Fruit fly (Drosophila melanogaster) whole organism, embryonic: Measurements from ENCODE around the gene CG11790.

Experiments
- Atf3 ChIP-seq: fragments of 200-800 bp; sonication (Bioruptor generic); optimal IDR thresholded peaks from 3 replicates; lab custom pipeline; 2016; ENCODE audit warnings: missing biosample characterization, missing genetic modification characterization
- Blimp-1 ChIP-seq: fragments of 200-800 bp; sonication (Bioruptor generic); optimal IDR thresholded peaks from 3 replicates; lab custom pipeline; 2018; ENCODE audit warnings: missing biosample characterization, missing genetic modification characterization, mild to moderate bottlenecking, moderate library complexity, missing genetic modification reagents
- CG10565 ChIP-seq: fragments of 200-800 bp; sonication (Bioruptor generic); optimal IDR thresholded peaks from 3 replicates; lab custom pipeline; 2016; ENCODE audit warnings: missing biosample characterization, mild to moderate bottlenecking, missing genetic modification characterization
- CG14014 ChIP-seq: fragments of 200-800 bp; sonication (Bioruptor generic); IDR thresholded peaks from 2 replicates; pipeline ENCODE4 v1.3.6; 2022; ENCODE audit warnings: missing biosample characterization, missing genetic modification characterization
- CG14710 ChIP-seq: fragments of 200-800 bp; sonication (Bioruptor generic); optimal IDR thresholded peaks from 3 replicates; lab custom pipeline; 2019; ENCODE audit warnings: missing biosample characterization, mild to moderate bottlenecking, missing genetic modification characterization, moderate library complexity
- CG15269 ChIP-seq: fragments of 200-800 bp; sonication (Bioruptor generic); optimal IDR thresholded peaks from 2 replicates; lab custom pipeline; 2018; ENCODE audit warnings: missing biosample characterization, mild to moderate bottlenecking, missing genetic modification characterization, moderate library complexity
- CG15696 ChIP-seq: fragments of 200-800 bp; sonication (Bioruptor generic); optimal IDR thresholded peaks from 2 replicates; lab custom pipeline; 2019; ENCODE audit warnings: missing biosample characterization, mild to moderate bottlenecking, missing genetic modification characterization, moderate library complexity
- CG16813 ChIP-seq: fragments of 200-800 bp; sonication (Bioruptor generic); IDR thresholded peaks from 3 replicates; pipeline ENCODE4 v1.3.6; 2022; ENCODE audit warnings: missing biosample characterization, missing genetic modification characterization; ENCODE audit not compliant: partially characterized antibody
- CG16863 ChIP-seq: fragments of 200-800 bp; sonication (Bioruptor generic); optimal IDR thresholded peaks from 3 replicates; lab custom pipeline; 2016; ENCODE audit warnings: missing biosample characterization, missing genetic modification characterization
- CG17186 ChIP-seq: fragments of 200-800 bp; sonication (Bioruptor generic); optimal IDR thresholded peaks from 3 replicates; lab custom pipeline; 2017; ENCODE audit warnings: missing biosample characterization, missing genetic modification reagents, missing genetic modification characterization
- CG18476 ChIP-seq: fragments of 200-800 bp; sonication (Bioruptor generic); optimal IDR thresholded peaks from 2 replicates; lab custom pipeline; 2016; ENCODE audit warnings: missing biosample characterization, mild to moderate bottlenecking, missing genetic modification characterization
- CG2199 ChIP-seq: fragments of 200-800 bp; sonication (Bioruptor generic); IDR thresholded peaks from 3 replicates; pipeline ENCODE4 v1.3.6; 2022; ENCODE audit warnings: missing biosample characterization, missing genetic modification characterization
- CG2678 ChIP-seq: fragments of 200-800 bp; sonication (Bioruptor generic); optimal IDR thresholded peaks from 3 replicates; lab custom pipeline; 2019; ENCODE audit warnings: missing biosample characterization, mild to moderate bottlenecking, missing genetic modification characterization, moderate library complexity
- CG31365 ChIP-seq: fragments of 200-800 bp; sonication (Bioruptor generic); optimal IDR thresholded peaks from 2 replicates; lab custom pipeline; 2018; ENCODE audit warnings: missing biosample characterization, mild to moderate bottlenecking, missing genetic modification characterization
- CG8388 ChIP-seq: fragments of 200-800 bp; sonication (Bioruptor generic); optimal IDR thresholded peaks from 2 replicates; lab custom pipeline; 2019; ENCODE audit warnings: missing biosample characterization, mild to moderate bottlenecking, missing genetic modification characterization, moderate library complexity
- CG9437 ChIP-seq: fragments of 200-800 bp; sonication (Bioruptor generic); optimal IDR thresholded peaks from 2 replicates; lab custom pipeline; 2018; ENCODE audit warnings: missing biosample characterization, mild to moderate bottlenecking, missing genetic modification characterization
- CoRest ChIP-seq: fragments of 200-800 bp; sonication (Bioruptor generic); optimal IDR thresholded peaks from 3 replicates; lab custom pipeline; 2018; ENCODE audit warnings: missing biosample characterization, mild to moderate bottlenecking, missing genetic modification characterization, moderate library complexity
- Eip74EF ChIP-seq, 2 experiments: fragments of 200-800 bp in 1 of 2; fragments of >200 bp in 1 of 2; sonication (Bioruptor generic) in 1 of 2; optimal IDR thresholded peaks; 2 replicates each; lab custom pipeline; 2017 to 2019; ENCODE audit warnings: missing biosample characterization in 2 of 2, missing genetic modification characterization in 2 of 2, mild to moderate bottlenecking in 1 of 2, moderate library complexity in 1 of 2
- Ets97D ChIP-seq: fragments of 200-800 bp; sonication (Bioruptor generic); optimal IDR thresholded peaks from 3 replicates; lab custom pipeline; 2016; ENCODE audit warnings: missing biosample characterization, missing genetic modification characterization
- GATAe ChIP-seq: fragments of 200-800 bp; sonication (Bioruptor generic); conservative IDR thresholded peaks from 2 replicates; pipeline ENCODE4 v1.3.6; 2022; ENCODE audit warnings: missing biosample characterization, missing genetic modification characterization
- Gug ChIP-seq: fragments of 200-800 bp; sonication (Bioruptor generic); IDR thresholded peaks from 4 replicates; pipeline ENCODE4 v1.3.6; 2022; ENCODE audit warnings: missing biosample characterization, missing genetic modification characterization
- Hand ChIP-seq: fragments of 200-800 bp; sonication (Bioruptor generic); optimal IDR thresholded peaks from 2 replicates; lab custom pipeline; 2017; ENCODE audit warnings: mild to moderate bottlenecking, missing biosample characterization, missing genetic modification reagents, missing genetic modification characterization
- HmgD ChIP-seq: fragments of 200-800 bp; sonication (Bioruptor generic); optimal IDR thresholded peaks from 3 replicates; lab custom pipeline; 2016; ENCODE audit warnings: missing biosample characterization, missing genetic modification characterization
- Hmr ChIP-seq: fragments of 200-800 bp; sonication (Bioruptor generic); optimal IDR thresholded peaks from 3 replicates; lab custom pipeline; 2017; ENCODE audit warnings: mild to moderate bottlenecking, missing biosample characterization, missing genetic modification reagents, missing genetic modification characterization
- Neu2 ChIP-seq: fragments of 200-800 bp; sonication (Bioruptor generic); optimal IDR thresholded peaks from 3 replicates; lab custom pipeline; 2016; ENCODE audit warnings: missing biosample characterization, missing genetic modification characterization, borderline replicate concordance
- NfI ChIP-seq: fragments of 200-800 bp; sonication (Bioruptor generic); optimal IDR thresholded peaks from 3 replicates; lab custom pipeline; 2018; ENCODE audit warnings: missing biosample characterization, mild to moderate bottlenecking, missing genetic modification characterization, moderate library complexity
- PHDP ChIP-seq: fragments of 200-800 bp; sonication (Bioruptor generic); optimal IDR thresholded peaks from 3 replicates; lab custom pipeline; 2018; ENCODE audit warnings: missing biosample characterization, mild to moderate bottlenecking, missing genetic modification characterization, moderate library complexity
- Ptx1 ChIP-seq: fragments of 200-800 bp; sonication (Bioruptor generic); IDR thresholded peaks from 2 replicates; pipeline ENCODE4 v1.3.6; 2022; ENCODE audit warnings: missing biosample characterization, missing genetic modification characterization
- Tbp ChIP-seq: fragments of >200 bp; optimal IDR thresholded peaks from 2 replicates; lab custom pipeline; 2018; ENCODE audit warnings: missing biosample characterization, missing genetic modification characterization
- bab2 ChIP-seq: fragments of 200-800 bp; sonication (Bioruptor generic); optimal IDR thresholded peaks from 2 replicates; lab custom pipeline; 2016; ENCODE audit warnings: missing biosample characterization, missing genetic modification characterization
- bcd ChIP-seq: fragments of 200-800 bp; sonication (Bioruptor generic); optimal IDR thresholded peaks from 2 replicates; lab custom pipeline; 2017; ENCODE audit warnings: missing biosample characterization, mild to moderate bottlenecking, missing genetic modification characterization
- cato ChIP-seq: fragments of 200-800 bp; sonication (Bioruptor generic); optimal IDR thresholded peaks from 2 replicates; lab custom pipeline; 2016; ENCODE audit warnings: missing biosample characterization, missing genetic modification characterization, borderline replicate concordance
- caup ChIP-seq: fragments of 200-800 bp; sonication (Bioruptor generic); optimal IDR thresholded peaks from 3 replicates; lab custom pipeline; 2017; ENCODE audit warnings: missing biosample characterization, mild to moderate bottlenecking, missing genetic modification characterization, moderate library complexity; ENCODE audit not compliant: severe bottlenecking
- da ChIP-seq: fragments of 200-800 bp; sonication (Bioruptor generic); optimal IDR thresholded peaks from 2 replicates; lab custom pipeline; 2016; ENCODE audit warnings: missing biosample characterization, missing genetic modification characterization
- gfzf ChIP-seq: fragments of 200-800 bp; sonication (Bioruptor generic); optimal IDR thresholded peaks from 2 replicates; lab custom pipeline; 2016; ENCODE audit warnings: missing biosample characterization, mild to moderate bottlenecking, missing genetic modification characterization, moderate library complexity
- her ChIP-seq: fragments of 200-800 bp; sonication (Bioruptor generic); optimal IDR thresholded peaks from 2 replicates; lab custom pipeline; 2016; ENCODE audit warnings: missing biosample characterization, missing genetic modification characterization
- insv ChIP-seq, 2 experiments: fragments of 200-800 bp; sonication (Bioruptor generic); optimal IDR thresholded peaks; 3 replicates each; lab custom pipeline; 2016 to 2018; ENCODE audit warnings: missing biosample characterization in 2 of 2, missing genetic modification characterization in 2 of 2
- jumu ChIP-seq: fragments of 200-800 bp; sonication (Bioruptor generic); optimal IDR thresholded peaks from 3 replicates; lab custom pipeline; 2016; ENCODE audit warnings: missing biosample characterization, missing genetic modification characterization
- kay ChIP-seq: fragments of 200-800 bp; sonication (Bioruptor generic); optimal IDR thresholded peaks from 2 replicates; lab custom pipeline; 2016; ENCODE audit warnings: missing biosample characterization, missing genetic modification characterization
- kni ChIP-seq: fragments of 200-800 bp; sonication (Bioruptor generic); optimal IDR thresholded peaks from 3 replicates; lab custom pipeline; 2017; ENCODE audit warnings: mild to moderate bottlenecking, missing biosample characterization, missing genetic modification reagents, missing genetic modification characterization
- onecut ChIP-seq: fragments of 200-800 bp; sonication (Bioruptor generic); IDR thresholded peaks from 2 replicates; pipeline ENCODE4 v1.3.6; 2022; ENCODE audit warnings: missing biosample characterization, missing genetic modification characterization
- pho ChIP-seq: fragments of 200-800 bp; sonication (Bioruptor generic); optimal IDR thresholded peaks from 2 replicates; lab custom pipeline; 2016; ENCODE audit warnings: missing biosample characterization, missing genetic modification characterization
- phol ChIP-seq: fragments of 200-800 bp; sonication (Bioruptor generic); optimal IDR thresholded peaks from 3 replicates; lab custom pipeline; 2018; ENCODE audit warnings: missing biosample characterization, mild to moderate bottlenecking, missing genetic modification characterization, moderate library complexity
- pzg ChIP-seq: fragments of 200-800 bp; sonication (Bioruptor generic); optimal IDR thresholded peaks from 3 replicates; lab custom pipeline; 2018; ENCODE audit warnings: missing biosample characterization, mild to moderate bottlenecking, missing genetic modification characterization, moderate library complexity
- sc ChIP-seq, 3 experiments: fragments of >200 bp in 2 of 3; fragments of 200-800 bp in 1 of 3; sonication (Bioruptor generic) in 1 of 3; optimal IDR thresholded peaks; 2 replicates in 2 of 3; 3 replicates in 1 of 3; lab custom pipeline; 2017; ENCODE audit warnings: mild to moderate bottlenecking in 1 of 3, missing biosample characterization in 1 of 3, missing genetic modification characterization in 1 of 3, missing genetic modification reagents in 1 of 3
- slbo ChIP-seq: fragments of 200-800 bp; sonication (Bioruptor generic); IDR thresholded peaks from 2 replicates; pipeline ENCODE4 v1.3.6; 2022; ENCODE audit warnings: missing biosample characterization, missing genetic modification characterization
- tll ChIP-seq, 2 experiments: fragments of 200-800 bp in 1 of 2; fragments of >200 bp in 1 of 2; sonication (Bioruptor generic) in 1 of 2; optimal IDR thresholded peaks; 2 replicates each; lab custom pipeline; 2017 to 2019; ENCODE audit warnings: missing biosample characterization in 2 of 2, missing genetic modification characterization in 2 of 2, mild to moderate bottlenecking in 1 of 2, moderate library complexity in 1 of 2

Gene CG11790

dm6 chr3R:25049742-25050517 is 2.4 kb downstream of the CG11790 start (continued):
- TF ChIP-seq tll (GFP tag; optimal IDR thresholded peaks at IDR 0.05; lab: Kevin White, UChicago) (peak in 1 of 2 experiments; percentile 47), pzg (GFP tag; lab: Kevin White, UChicago) (peak; percentile 32), Hmr (GFP tag; lab: Kevin White, UChicago) (peak; percentile 67), Ets97D (GFP tag; lab: Kevin White, UChicago) (no peak), CG2678 (no peak), Ptx1 (no peak), pho (GFP tag; lab: Kevin White, UChicago) (no peak), CG18476 (GFP tag; lab: Kevin White, UChicago) (no peak), CG2199 (no peak), kni (GFP tag; lab: Kevin White, UChicago) (peak; percentile 70), onecut (peak; percentile 46; the same call in 1 of the 2 replicates), Atf3 (peak; percentile 35), CG16813 (GFP tag; lab: Robert Waterston, UW) (no peak), slbo (no peak), kay (GFP tag; lab: Kevin White, UChicago) (peak; percentile 93), Eip74EF (GFP tag; optimal IDR thresholded peaks at IDR 0.05; lab: Kevin White, UChicago) (peak in 1 of 2 experiments; percentile 35), sc (optimal IDR thresholded peaks at IDR 0.05; lab: Kevin White, UChicago) (no peak), sc (GFP tag; optimal IDR thresholded peaks at IDR 0.05; lab: Kevin White, UChicago) (no peak), CG17186 (GFP tag; lab: Kevin White, UChicago) (no peak), PHDP (peak; percentile 42), CG31365 (tag; lab: Kevin White, UChicago) (peak; percentile 28), phol (no peak), CG10565 (GFP tag; lab: Kevin White, UChicago) (no peak), Gug (GFP tag; lab: Robert Waterston, UW) (no peak; the same call in 3 of the 4 replicates), Hand (peak; percentile 55), HmgD (GFP tag; lab: Kevin White, UChicago) (peak; percentile 10), da (GFP tag; lab: Kevin White, UChicago) (no peak), her (GFP tag; lab: Kevin White, UChicago) (peak; percentile 15), jumu (peak; percentile 17), cato (GFP tag; lab: Kevin White, UChicago) (no peak), bcd (GFP tag; lab: Kevin White, UChicago) (no peak), CG14710 (tag; lab: Kevin White, UChicago) (no peak), bab2 (GFP tag; lab: Kevin White, UChicago) (no peak), CG16863 (GFP tag; lab: Kevin White, UChicago) (no peak), insv (GFP tag; optimal IDR thresholded peaks at IDR 0.05; lab: Kevin White, UChicago) (peak in 1 of 2 experiments; percentile 5), Neu2 (GFP tag; lab: Kevin White, UChicago) (no peak), CG15269 (no peak), CG8388 (peak; percentile 100), Blimp-1 (peak; percentile 55), Tbp (GFP tag; lab: Kevin White, UChicago) (no peak), GATAe (GFP tag; lab: Robert Waterston, UW) (no peak), caup (peak; percentile 39), NfI (GFP tag; lab: Kevin White, UChicago) (peak; percentile 7), CG15696 (tag; lab: Kevin White, UChicago) (no peak), CG14014 (GFP tag; lab: Robert Waterston, UW) (no peak), CoRest (peak; percentile 14), gfzf (GFP tag; lab: Kevin White, UChicago) (peak; percentile 49), CG9437 (GFP tag; lab: Kevin White, UChicago) (no peak)
